Worm (Caenorhabditis elegans): ENCODE results near the gene F44E5.17.

The F44E5.17 gene

DNA sequence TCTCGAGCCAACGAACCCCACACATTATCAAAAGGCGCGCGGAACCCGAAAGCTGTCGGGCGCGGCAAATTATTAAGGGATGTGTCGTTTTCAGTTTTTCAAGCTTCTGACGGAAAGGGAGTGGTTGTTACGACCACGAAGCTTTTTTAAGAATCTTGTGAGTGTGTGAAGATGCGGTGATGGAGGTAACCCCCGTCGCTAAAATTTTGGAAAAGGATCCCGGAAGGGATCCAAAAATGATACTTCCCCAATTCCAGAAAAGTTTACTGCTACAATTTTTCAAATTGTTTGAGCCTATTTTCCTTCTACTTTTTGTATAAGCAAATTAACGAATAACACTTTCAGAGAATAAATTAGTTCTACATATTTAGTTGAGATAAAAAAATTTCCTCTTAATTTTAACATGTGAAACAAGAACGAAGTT, 8.3 kb upstream of the F44E5.17 start (continued):
- TF ChIP-seq nhr-47 (tag; optimal IDR thresholded peaks at IDR 0.05) (peak; percentile 10), lin-15B (tag; optimal IDR thresholded peaks at IDR 0.05) (no peak), ceh-88 (GFP tag; IDR thresholded peaks at IDR 0.05) (no peak; the same call in 1 of the 2 replicates), F16B12.6 (tag; optimal IDR thresholded peaks at IDR 0.05) (no peak), unc-98 (GFP tag; IDR thresholded peaks at IDR 0.05) (no peak), tlp-1 (tag; optimal IDR thresholded peaks at IDR 0.05) (no peak), lsy-2 (tag; optimal IDR thresholded peaks at IDR 0.05) (peak in 1 of 2 experiments; percentile 86), mdl-1 (tag; optimal IDR thresholded peaks at IDR 0.05) (peak in 1 of 2 experiments; percentile 4), nhr-76 (tag; optimal IDR thresholded peaks at IDR 0.05) (no peak), fkh-10 (GFP tag; optimal IDR thresholded peaks at IDR 0.05) (no peak), tbx-2 (tag; optimal IDR thresholded peaks at IDR 0.05) (no peak), nhr-84 (tag; optimal IDR thresholded peaks at IDR 0.05) (no peak)

DNA sequence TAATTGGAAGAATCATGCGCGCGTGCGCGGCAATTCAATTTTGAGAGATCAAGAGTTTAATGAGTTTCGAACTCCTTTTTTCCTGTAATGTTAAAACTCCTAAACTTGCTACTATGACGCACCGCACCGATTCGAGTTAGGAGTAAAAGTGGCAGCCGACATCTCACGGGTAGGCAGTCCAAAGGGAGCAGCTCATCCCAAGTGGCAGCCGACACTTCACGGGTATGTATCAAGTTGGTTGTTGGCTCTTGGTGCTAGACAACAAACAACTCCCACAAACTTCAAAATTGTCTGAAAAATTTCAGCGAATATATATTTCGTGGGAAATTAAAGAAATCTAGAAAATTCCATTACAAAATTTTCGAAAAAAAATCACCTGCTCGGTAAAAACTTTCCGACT, 4.8 kb upstream of the F44E5.17 start:
- no peak for TF ChIP-seq pag-3 (tag; optimal IDR thresholded peaks at IDR 0.05; ENCODE audit: borderline replicate concordance, insufficient read depth)
- TF ChIP-seq snpc-4 (tag; optimal IDR thresholded peaks at IDR 0.05): peak; percentile 77

DNA sequence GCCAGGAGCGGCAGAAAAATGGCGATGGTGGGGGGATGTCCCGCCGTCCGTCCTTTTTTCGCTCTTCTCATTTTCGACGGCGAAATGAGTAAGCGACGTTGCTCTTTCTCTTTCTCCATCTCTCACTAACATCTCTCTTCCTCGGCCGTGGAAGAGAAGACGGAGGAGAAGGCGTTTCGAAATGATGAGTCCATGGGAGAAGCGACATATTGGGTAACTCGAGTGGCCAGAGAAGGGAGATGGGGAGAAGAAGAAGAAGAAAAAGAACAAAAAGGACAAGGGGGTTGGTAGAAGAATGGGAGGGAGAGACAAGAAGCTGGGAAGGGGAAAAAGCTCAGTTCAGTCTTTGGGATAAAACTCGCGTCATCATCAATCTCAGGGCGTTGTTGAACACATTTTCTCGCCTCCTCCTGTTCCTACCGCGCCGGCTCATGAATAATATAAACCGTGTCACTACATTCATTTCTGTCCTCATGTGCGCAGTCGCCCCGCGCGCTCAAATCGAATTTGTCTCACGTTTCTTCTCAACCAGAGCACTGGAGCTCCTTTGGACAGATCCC, 3.3 kb upstream of the F44E5.17 start:
- TF ChIP-seq efl-1 (optimal IDR thresholded peaks at IDR 0.05) (peak in 1 of 2 experiments; percentile 0), efl-1 (GFP tag; optimal IDR thresholded peaks at IDR 0.05 in 1 of 2) (peak in 1 of 2 experiments; percentile 51), nhr-20 (tag; optimal IDR thresholded peaks at IDR 0.05) (no peak), lin-39 (tag; optimal IDR thresholded peaks at IDR 0.05) (no peak), ces-1 (GFP tag; optimal IDR thresholded peaks at IDR 0.05) (no peak), mdl-1 (tag; optimal IDR thresholded peaks at IDR 0.05) (no peak), pqm-1 (tag; optimal IDR thresholded peaks at IDR 0.05) (no peak), egl-27 (tag; optimal IDR thresholded peaks at IDR 0.05) (no peak), nhr-47 (tag; optimal IDR thresholded peaks at IDR 0.05) (peak; percentile 21), hlh-17 (GFP tag; optimal IDR thresholded peaks at IDR 0.05; ENCODE audit: borderline replicate concordance) (no peak), zag-1 (tag; optimal IDR thresholded peaks at IDR 0.05) (no peak), xbp-1 (tag; optimal IDR thresholded peaks at IDR 0.05) (peak; percentile 30), sup-37 (GFP tag; optimal IDR thresholded peaks at IDR 0.05) (no peak), vab-15 (tag; optimal IDR thresholded peaks at IDR 0.05) (no peak), lin-13 (GFP tag; optimal IDR thresholded peaks at IDR 0.05) (no peak), fkh-8 (tag; optimal IDR thresholded peaks at IDR 0.05) (peak; percentile 0), C34B4.2 (tag; optimal IDR thresholded peaks at IDR 0.05) (no peak), isw-1 (GFP tag; IDR thresholded peaks at IDR 0.05) (peak; percentile 3; the same call in 1 of the 2 replicates), nhr-12 (tag; optimal IDR thresholded peaks at IDR 0.05) (no peak), ztf-11 (tag; optimal IDR thresholded peaks at IDR 0.05) (peak in 1 of 2 experiments; percentile 1), mef-2 (tag; optimal IDR thresholded peaks at IDR 0.05) (no peak), egl-13 (tag; optimal IDR thresholded peaks at IDR 0.05) (no peak), mep-1 (tag; optimal IDR thresholded peaks at IDR 0.05) (peak; percentile 7), ceh-88 (GFP tag; IDR thresholded peaks at IDR 0.05) (no peak), ceh-90 (tag; optimal IDR thresholded peaks at IDR 0.05) (no peak), nhr-11 (tag; optimal IDR thresholded peaks at IDR 0.05) (no peak), C16A3.4 (tag; optimal IDR thresholded peaks at IDR 0.05) (no peak), nhr-90 (tag; optimal IDR thresholded peaks at IDR 0.05; ENCODE audit: poor library complexity) (no peak), pag-3 (tag; optimal IDR thresholded peaks at IDR 0.05; ENCODE audit: borderline replicate concordance, insufficient read depth) (no peak), lin-35 (GFP tag; optimal IDR thresholded peaks at IDR 0.05) (no peak), nhr-84 (tag; optimal IDR thresholded peaks at IDR 0.05) (no peak), nhr-19 (GFP tag; conservative IDR thresholded peaks at IDR 0.05) (no peak), zip-4 (GFP tag; optimal IDR thresholded peaks at IDR 0.05) (no peak), lir-3 (tag; optimal IDR thresholded peaks at IDR 0.05; ENCODE audit: poor library complexity) (no peak), ztf-4 (tag; optimal IDR thresholded peaks at IDR 0.05) (no peak), elt-2 (tag; optimal IDR thresholded peaks at IDR 0.05) (no peak), unc-62 (GFP tag; optimal IDR thresholded peaks at IDR 0.05) (no peak), lin-15B (tag; optimal IDR thresholded peaks at IDR 0.05) (no peak), ama-1 (optimal IDR thresholded peaks at IDR 0.05) (no peak), lsy-2 (tag; optimal IDR thresholded peaks at IDR 0.05) (peak in 1 of 2 experiments; percentile 37), grh-1 (GFP tag; IDR thresholded peaks at IDR 0.05) (no peak)

Measured in whole organism, L1 larva.